Fruit fly (Drosophila melanogaster): ENCODE data around the gene CG14610.

Gene CG14610

DNA sequence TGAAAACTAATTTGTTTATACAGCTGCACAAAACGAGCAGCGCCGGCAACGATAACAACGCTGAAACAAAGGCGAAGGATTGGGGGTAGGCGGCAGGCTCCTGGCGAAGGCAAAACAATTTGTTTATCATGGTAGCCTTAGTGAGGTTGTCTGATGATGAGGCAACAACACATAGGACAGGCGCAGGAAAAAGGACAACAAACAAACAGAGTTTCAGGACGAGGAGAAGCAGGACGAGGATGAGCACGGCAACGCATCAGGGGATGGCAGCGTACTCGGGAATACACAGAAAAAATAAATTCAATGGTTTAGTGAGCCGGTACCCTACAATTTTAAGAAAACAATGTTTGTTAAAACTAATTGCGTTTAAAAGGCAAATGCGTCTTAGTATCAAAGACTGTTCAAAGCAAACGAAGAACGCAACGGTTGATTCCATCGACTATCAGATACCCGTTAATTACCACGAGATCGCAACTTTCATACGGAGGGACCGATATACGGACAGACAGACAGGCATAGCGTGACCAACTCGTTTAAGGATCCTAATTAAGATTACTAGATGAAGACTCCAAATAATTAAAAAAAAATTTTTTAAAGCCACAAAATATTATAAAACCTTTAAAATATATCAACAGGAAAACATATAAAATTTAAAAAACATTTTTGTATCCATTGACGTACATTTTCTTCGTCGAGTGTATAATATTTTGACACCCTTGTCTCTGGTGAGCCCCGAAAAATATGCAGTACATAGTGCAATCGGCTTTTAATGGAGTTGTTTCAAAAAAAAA lies 9.2 kb downstream of the CG14610 start (continued):
- TF ChIP-seq lov (optimal IDR thresholded peaks at IDR 0.05), result no peak
- no peak for TF ChIP-seq lov (GFP tag; IDR thresholded peaks at IDR 0.05)
- no peak for TF ChIP-seq danr (GFP tag; IDR thresholded peaks at IDR 0.05)
- no peak for TF ChIP-seq fru (optimal IDR thresholded peaks at IDR 0.05)
- TF ChIP-seq tin (GFP tag; optimal IDR thresholded peaks at IDR 0.05), result peak; percentile 1
- TF ChIP-seq CG14710 (tag; optimal IDR thresholded peaks at IDR 0.05), result peak; percentile 40
- TF ChIP-seq sens (GFP tag), result peak; percentile 80
- TF ChIP-seq zfh2 (GFP tag; optimal IDR thresholded peaks at IDR 0.05), result no peak
- TF ChIP-seq CG14860 (GFP tag; IDR thresholded peaks at IDR 0.05; ENCODE audit: partially characterized antibody), result no peak
- TF ChIP-seq Abd-B (GFP tag; optimal IDR thresholded peaks at IDR 0.05), result no peak
- TF ChIP-seq CG6765 (GFP tag; optimal IDR thresholded peaks at IDR 0.05), result no peak
- TF ChIP-seq Ets65A (GFP tag), result peak; percentile 56
- no peak for TF ChIP-seq CG32767 (GFP tag; IDR thresholded peaks at IDR 0.05)
- TF ChIP-seq Blimp-1 (GFP tag; optimal IDR thresholded peaks at IDR 0.05), result no peak
- no peak for TF ChIP-seq CG16863 (GFP tag; optimal IDR thresholded peaks at IDR 0.05)
- no peak for TF ChIP-seq CG3065 (GFP tag; optimal IDR thresholded peaks at IDR 0.05)
- TF ChIP-seq CG33213 (GFP tag; optimal IDR thresholded peaks at IDR 0.05), result no peak
- no peak for TF ChIP-seq knrl (GFP tag; IDR thresholded peaks at IDR 0.05; ENCODE audit: partially characterized antibody)
- TF ChIP-seq CG12391 (tag; optimal IDR thresholded peaks at IDR 0.05), result peak; percentile 25
- no peak for TF ChIP-seq org-1 (GFP tag; optimal IDR thresholded peaks at IDR 0.05)
- no peak for TF ChIP-seq crol (GFP tag; IDR thresholded peaks at IDR 0.05)
- TF ChIP-seq stwl (tag; optimal IDR thresholded peaks at IDR 0.05), result peak; percentile 8
- TF ChIP-seq pros (GFP tag; optimal IDR thresholded peaks at IDR 0.05), result peak; percentile 6
- no peak for TF ChIP-seq repo (GFP tag; optimal IDR thresholded peaks at IDR 0.05)
- peak; percentile 37 for TF ChIP-seq CG2712 (tag; optimal IDR thresholded peaks at IDR 0.05)
- TF ChIP-seq CG9932 (GFP tag; IDR thresholded peaks at IDR 0.05), result no peak
- TF ChIP-seq pnt (GFP tag; optimal IDR thresholded peaks at IDR 0.05), result peak; percentile 3
- TF ChIP-seq Lhr (GFP tag; optimal IDR thresholded peaks at IDR 0.05), result no peak
- TF ChIP-seq zf30C (GFP tag; optimal IDR thresholded peaks at IDR 0.05), result peak; percentile 62
- no peak for TF ChIP-seq Atf-2 (GFP tag; optimal IDR thresholded peaks at IDR 0.05)

DNA sequence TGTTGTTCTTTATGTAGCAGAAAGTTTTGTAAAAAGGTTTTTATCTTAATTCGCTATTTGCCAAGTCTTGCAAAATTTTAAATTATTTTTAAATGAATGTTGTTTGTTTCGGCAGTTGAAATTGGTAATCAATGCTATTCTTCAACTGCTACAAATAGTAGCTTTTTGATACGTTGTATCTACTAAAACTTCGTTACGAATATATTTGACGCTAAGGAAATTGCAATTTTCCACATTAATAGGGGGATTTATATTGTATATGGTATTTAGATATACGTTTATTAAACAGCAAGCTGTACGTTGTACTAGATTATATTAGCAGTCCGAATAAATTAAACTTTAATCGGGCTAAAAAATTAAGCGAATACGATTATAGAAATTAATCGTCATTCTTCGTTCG lies 12.8 kb downstream of the CG14610 start, which contains the start of gene CG31493:
Gene CG31493, plus strand, starts transcription at position 301 of the 400 bp plus-strand sequence.
- no peak for TF ChIP-seq unpg (GFP tag; optimal IDR thresholded peaks at IDR 0.05)
- no peak for TF ChIP-seq lov (optimal IDR thresholded peaks at IDR 0.05)
- no peak for TF ChIP-seq lov (GFP tag; IDR thresholded peaks at IDR 0.05)
- no peak for TF ChIP-seq E2f1 (GFP tag; IDR thresholded peaks at IDR 0.05)
- no peak for TF ChIP-seq gcm (GFP tag; optimal IDR thresholded peaks at IDR 0.05)
- no peak for TF ChIP-seq tx (GFP tag; optimal IDR thresholded peaks at IDR 0.05)
- TF ChIP-seq lola (GFP tag; optimal IDR thresholded peaks at IDR 0.05), result no peak

DNA sequence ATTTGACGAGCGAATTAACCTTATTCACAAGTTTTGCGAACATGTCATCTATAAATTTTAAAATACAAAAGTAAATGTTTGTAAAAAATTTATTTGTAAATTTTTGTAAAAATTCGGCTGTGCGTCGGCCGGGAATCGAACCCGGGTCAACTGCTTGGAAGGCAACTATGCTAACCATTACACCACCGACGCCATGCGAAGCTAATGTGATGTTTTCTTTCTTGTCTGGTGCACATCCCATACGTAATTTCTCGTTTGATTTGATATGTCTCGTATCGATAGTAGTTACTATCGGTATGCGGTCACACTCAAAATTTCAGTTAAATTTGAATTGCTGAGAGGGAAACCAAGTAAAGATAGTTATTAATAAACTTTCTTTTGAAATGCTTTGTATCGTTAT lies 13.3 kb downstream of the CG14610 start:
- peak; percentile 32 for TF ChIP-seq CG10267 (tag; optimal IDR thresholded peaks at IDR 0.05)
- peak; percentile 81 for TF ChIP-seq Dp (GFP tag; optimal IDR thresholded peaks at IDR 0.05)
- no peak for TF ChIP-seq CG13123 (GFP tag; optimal IDR thresholded peaks at IDR 0.05)
- TF ChIP-seq CG2116 (GFP tag; optimal IDR thresholded peaks at IDR 0.05), result peak; percentile 21
- TF ChIP-seq CG1602 (GFP tag; optimal IDR thresholded peaks at IDR 0.05), result no peak
- TF ChIP-seq CG9797 (GFP tag; optimal IDR thresholded peaks at IDR 0.05), result peak; percentile 77
- TF ChIP-seq Doc3 (GFP tag; IDR thresholded peaks at IDR 0.05; ENCODE audit: partially characterized antibody), result peak; percentile 94
- peak; percentile 33 for TF ChIP-seq abd-A (tag; optimal IDR thresholded peaks at IDR 0.05)
- TF ChIP-seq gsb-n (tag; optimal IDR thresholded peaks at IDR 0.05), result peak; percentile 79
- no peak for TF ChIP-seq CG15011 (GFP tag; optimal IDR thresholded peaks at IDR 0.05)
- TF ChIP-seq Taf1 (GFP tag; IDR thresholded peaks at IDR 0.05), result no peak
- TF ChIP-seq Ssrp (tag; optimal IDR thresholded peaks at IDR 0.05), result no peak
- peak; percentile 93 for TF ChIP-seq zen2 (GFP tag; IDR thresholded peaks at IDR 0.05; ENCODE audit: partially characterized antibody)
- no peak for TF ChIP-seq croc (GFP tag; conservative IDR thresholded peaks at IDR 0.05)
- peak; percentile 64 for TF ChIP-seq sens (GFP tag)
